Worm (Caenorhabditis elegans): ENCODE measurements around the gene Y43F8B.1.

Gene Y43F8B.1

ce11 chrV:19485690-19486089, 60.3 kb downstream of the Y43F8B.1 start, which contains the start of gene Y43F8B.18:
Gene Y43F8B.18 (plus strand): TSS chrV:19485990.
- no peak for TF ChIP-seq ces-1 (GFP tag; optimal IDR thresholded peaks at IDR 0.05)
- TF ChIP-seq blmp-1 (tag; optimal IDR thresholded peaks at IDR 0.05) = no peak
- no peak for TF ChIP-seq lin-32 (GFP tag; optimal IDR thresholded peaks at IDR 0.05)
- TF ChIP-seq elt-1 (tag; optimal IDR thresholded peaks at IDR 0.05; ENCODE audit: borderline replicate concordance, insufficient read depth) = no peak
- TF ChIP-seq nhr-76 (tag; optimal IDR thresholded peaks at IDR 0.05) = no peak
- no peak for TF ChIP-seq bed-3 (GFP tag; optimal IDR thresholded peaks at IDR 0.05)

- no peak for TF ChIP-seq lin-13 (tag; optimal IDR thresholded peaks at IDR 0.05)
- TF ChIP-seq cnd-1 (tag; optimal IDR thresholded peaks at IDR 0.05) = no peak
- no peak for TF ChIP-seq zip-8 (tag; optimal IDR thresholded peaks at IDR 0.05)
- TF ChIP-seq ceh-39 (tag; optimal IDR thresholded peaks at IDR 0.05) = no peak
- no peak for TF ChIP-seq flh-1 (GFP tag; optimal IDR thresholded peaks at IDR 0.05)
- TF ChIP-seq M03D4.4 (tag; optimal IDR thresholded peaks at IDR 0.05) = no peak
- no peak for TF ChIP-seq pha-4 (tag; optimal IDR thresholded peaks at IDR 0.05)
- no peak for TF ChIP-seq unc-120 (tag; optimal IDR thresholded peaks at IDR 0.05; ENCODE audit: poor library complexity, severe bottlenecking)
- no peak for TF ChIP-seq blmp-1 (tag; optimal IDR thresholded peaks at IDR 0.05)
- no peak for TF ChIP-seq sptf-1 (tag; optimal IDR thresholded peaks at IDR 0.05)
- no peak for TF ChIP-seq lin-32 (GFP tag; optimal IDR thresholded peaks at IDR 0.05)
These were observed 60.7 kb downstream of the Y43F8B.1 start, which contains the start of gene Y43F8B.28 for ce11 chrV:19485261-19485660. Gene Y43F8B.28 (plus strand): TSS chrV:19485319.

All from whole organism, mixed stage, embryonic.